Fruit fly (Drosophila melanogaster) whole organism, embryonic: ENCODE data around the gene CG13605.

Experiments
- Awh ChIP-seq: fragments of 200-800 bp; sonication (Bioruptor generic); IDR thresholded peaks from 2 replicates; pipeline ENCODE4, ENCODE4 v1.3.6; 2022; ENCODE audit warnings: missing biosample characterization, missing genetic modification characterization
- B-H1 ChIP-seq: fragments of 200-800 bp; sonication (Bioruptor generic); IDR thresholded peaks from 3 replicates; pipeline ENCODE4 v1.3.6; 2022; ENCODE audit warnings: missing biosample characterization, missing genetic modification characterization
- BEAF-32 ChIP-seq: fragments of 200-800 bp; sonication (Bioruptor generic); optimal IDR thresholded peaks from 3 replicates; lab custom pipeline; 2017; ENCODE audit warnings: missing biosample characterization, missing genetic modification characterization, mild to moderate bottlenecking, moderate library complexity, missing genetic modification reagents
- CG1024 ChIP-seq: fragments of 200-800 bp; sonication (Bioruptor generic); IDR thresholded peaks from 2 replicates; pipeline ENCODE4 v1.3.6; 2022; ENCODE audit warnings: missing biosample characterization, missing genetic modification characterization
- CG10959 ChIP-seq: fragments of 200-800 bp; sonication (Bioruptor generic); IDR thresholded peaks from 2 replicates; pipeline ENCODE4 v1.3.6; 2022; ENCODE audit warnings: missing biosample characterization, missing genetic modification characterization
- CG10979 ChIP-seq: fragments of 200-800 bp; sonication (Bioruptor generic); optimal IDR thresholded peaks from 2 replicates; lab custom pipeline; 2018; ENCODE audit warnings: missing biosample characterization, mild to moderate bottlenecking, missing genetic modification characterization, moderate library complexity
- CG11398 ChIP-seq: fragments of 200-800 bp; sonication (Bioruptor generic); optimal IDR thresholded peaks from 2 replicates; lab custom pipeline; 2016; ENCODE audit warnings: missing biosample characterization, missing genetic modification characterization
- CG11695 ChIP-seq: fragments of 200-800 bp; sonication (Bioruptor generic); IDR thresholded peaks from 3 replicates; pipeline ENCODE4 v1.3.6; 2022; ENCODE audit warnings: missing biosample characterization, missing genetic modification characterization
- CG17612 ChIP-seq: fragments of 200-800 bp; sonication (Bioruptor generic); IDR thresholded peaks from 2 replicates; pipeline ENCODE4 v1.3.6; 2022; ENCODE audit warnings: missing biosample characterization, missing genetic modification characterization
- CG30431 ChIP-seq: fragments of 200-800 bp; sonication (Bioruptor generic); optimal IDR thresholded peaks from 2 replicates; lab custom pipeline; 2017; ENCODE audit warnings: missing biosample characterization, missing genetic modification characterization
- CG3407 ChIP-seq: fragments of 200-800 bp; sonication (Bioruptor generic); optimal IDR thresholded peaks from 2 replicates; lab custom pipeline; 2018; ENCODE audit warnings: missing biosample characterization, mild to moderate bottlenecking, missing genetic modification characterization
- CG42726 ChIP-seq: fragments of 200-800 bp; sonication (Bioruptor generic); IDR thresholded peaks from 2 replicates; pipeline ENCODE4 v1.3.6; 2022; ENCODE audit warnings: missing biosample characterization, missing genetic modification characterization; ENCODE audit not compliant: partially characterized antibody
- CG43689 ChIP-seq: fragments of 200-800 bp; sonication (Bioruptor generic); IDR thresholded peaks from 2 replicates; pipeline ENCODE4 v1.3.6; 2022; ENCODE audit warnings: missing biosample characterization, missing genetic modification characterization
- CG4707 ChIP-seq: fragments of 200-800 bp; sonication (Bioruptor generic); optimal IDR thresholded peaks from 2 replicates; lab custom pipeline; 2018; ENCODE audit warnings: missing biosample characterization, mild to moderate bottlenecking, missing genetic modification characterization, moderate library complexity
- CG5180 ChIP-seq: fragments of 200-800 bp; sonication (Bioruptor generic); optimal IDR thresholded peaks from 3 replicates; lab custom pipeline; 2017; ENCODE audit warnings: missing biosample characterization, missing genetic modification characterization, mild to moderate bottlenecking, moderate library complexity, missing genetic modification reagents
- CG7987 ChIP-seq: fragments of 200-800 bp; sonication (Bioruptor generic); optimal IDR thresholded peaks from 2 replicates; lab custom pipeline; 2018; ENCODE audit warnings: missing biosample characterization, mild to moderate bottlenecking, missing genetic modification characterization, moderate library complexity
- CG9817 ChIP-seq: fragments of 200-800 bp; sonication (Bioruptor generic); optimal IDR thresholded peaks from 2 replicates; lab custom pipeline; 2018; ENCODE audit warnings: missing biosample characterization, mild to moderate bottlenecking, missing genetic modification characterization, moderate library complexity
- CkIIα-i1 ChIP-seq: fragments of 200-800 bp; sonication (Bioruptor generic); IDR thresholded peaks from 2 replicates; pipeline ENCODE4 v1.3.6; 2022; ENCODE audit warnings: missing biosample characterization, missing genetic modification characterization
- CoRest ChIP-seq: fragments of 200-800 bp; sonication (Bioruptor generic); optimal IDR thresholded peaks from 3 replicates; lab custom pipeline; 2018; ENCODE audit warnings: missing biosample characterization, mild to moderate bottlenecking, missing genetic modification characterization, moderate library complexity
- Deaf1 ChIP-seq: fragments of 200-800 bp; optimal IDR thresholded peaks from 3 replicates; lab custom pipeline; 2019; ENCODE audit warnings: missing biosample characterization, mild to moderate bottlenecking, missing genetic modification characterization, moderate library complexity
- E2f2 ChIP-seq: fragments of 200-800 bp; sonication (Bioruptor generic); IDR thresholded peaks from 2 replicates; pipeline ENCODE4 v1.3.6; 2022; ENCODE audit warnings: missing biosample characterization, missing genetic modification characterization
- Hmr ChIP-seq: fragments of 200-800 bp; sonication (Bioruptor generic); optimal IDR thresholded peaks from 3 replicates; lab custom pipeline; 2017; ENCODE audit warnings: mild to moderate bottlenecking, missing biosample characterization, missing genetic modification reagents, missing genetic modification characterization
- Kr ChIP-seq: fragments of 200-800 bp; sonication (Bioruptor generic); optimal IDR thresholded peaks from 2 replicates; lab custom pipeline; 2017; ENCODE audit warnings: missing biosample characterization, mild to moderate bottlenecking, missing genetic modification characterization
- Mrtf ChIP-seq: fragments of 200-800 bp; sonication (Bioruptor generic); IDR thresholded peaks from 3 replicates; pipeline ENCODE4 v1.3.6; 2022; ENCODE audit warnings: missing biosample characterization, missing genetic modification characterization
- NC2α ChIP-seq: fragments of 200-800 bp; sonication (Bioruptor generic); optimal IDR thresholded peaks from 2 replicates; lab custom pipeline; 2016; ENCODE audit warnings: missing biosample characterization, missing genetic modification characterization
- NC2β ChIP-seq: fragments of 200-800 bp; sonication (Bioruptor generic); optimal IDR thresholded peaks from 2 replicates; lab custom pipeline; 2016; ENCODE audit warnings: missing biosample characterization, missing genetic modification characterization
- Neu2 ChIP-seq: fragments of 200-800 bp; sonication (Bioruptor generic); optimal IDR thresholded peaks from 3 replicates; lab custom pipeline; 2016; ENCODE audit warnings: missing biosample characterization, missing genetic modification characterization, borderline replicate concordance
- Pdp1 ChIP-seq, 2 experiments: fragments of 200-800 bp; sonication (Bioruptor generic); optimal IDR thresholded peaks; 3 replicates each; lab custom pipeline; 2016; ENCODE audit warnings: missing biosample characterization in 2 of 2, missing genetic modification characterization in 2 of 2, mild to moderate bottlenecking in 1 of 2, moderate library complexity in 1 of 2
- Side ChIP-seq: fragments of 200-800 bp; sonication (Bioruptor generic); optimal IDR thresholded peaks from 2 replicates; lab custom pipeline; 2016; ENCODE audit warnings: missing biosample characterization, missing genetic modification characterization
- abd-A ChIP-seq: fragments of 200-800 bp; sonication (Bioruptor generic); optimal IDR thresholded peaks from 3 replicates; lab custom pipeline; 2019; ENCODE audit warnings: missing biosample characterization, mild to moderate bottlenecking, missing genetic modification characterization, moderate library complexity
- aop ChIP-seq: fragments of 200-800 bp; sonication (Bioruptor generic); IDR thresholded peaks from 2 replicates; pipeline ENCODE4 v1.3.6; 2022; ENCODE audit warnings: missing biosample characterization, missing genetic modification characterization
- bcd ChIP-seq: fragments of 200-800 bp; sonication (Bioruptor generic); optimal IDR thresholded peaks from 2 replicates; lab custom pipeline; 2017; ENCODE audit warnings: missing biosample characterization, mild to moderate bottlenecking, missing genetic modification characterization
- dan ChIP-seq: fragments of 200-800 bp; sonication (Bioruptor generic); IDR thresholded peaks from 2 replicates; pipeline ENCODE4 v1.3.6; 2022; ENCODE audit warnings: missing biosample characterization, missing genetic modification characterization
- gsb-n ChIP-seq: fragments of 200-800 bp; sonication (Bioruptor generic); optimal IDR thresholded peaks from 3 replicates; lab custom pipeline; 2018; ENCODE audit warnings: missing biosample characterization, mild to moderate bottlenecking, missing genetic modification characterization
- ham ChIP-seq: fragments of 200-800 bp; sonication (Bioruptor generic); IDR thresholded peaks from 2 replicates; pipeline ENCODE4 v1.3.6; 2022; ENCODE audit warnings: missing biosample characterization, missing genetic modification characterization
- hb ChIP-seq: fragments of 200-800 bp; sonication (Bioruptor generic); IDR thresholded peaks from 3 replicates; pipeline ENCODE4 v1.3.6; 2022; ENCODE audit warnings: missing biosample characterization, missing genetic modification characterization; ENCODE audit not compliant: partially characterized antibody
- jigr1 ChIP-seq: fragments of 200-800 bp; sonication (Bioruptor generic); IDR thresholded peaks from 3 replicates; pipeline ENCODE4 v1.3.6; 2022; ENCODE audit warnings: missing biosample characterization, missing genetic modification characterization
- oc ChIP-seq: fragments of 200-800 bp; sonication (Bioruptor generic); optimal IDR thresholded peaks from 2 replicates; lab custom pipeline; 2018; ENCODE audit warnings: missing biosample characterization, mild to moderate bottlenecking, missing genetic modification characterization, moderate library complexity
- org-1 ChIP-seq: fragments of 200-800 bp; sonication (Bioruptor generic); optimal IDR thresholded peaks from 2 replicates; lab custom pipeline; 2017; ENCODE audit warnings: missing biosample characterization, missing genetic modification characterization
- psq ChIP-seq: fragments of 200-800 bp; sonication (Bioruptor generic); optimal IDR thresholded peaks from 2 replicates; lab custom pipeline; 2017; ENCODE audit warnings: missing biosample characterization, missing genetic modification characterization
- pum ChIP-seq: fragments of 200-800 bp; sonication (Bioruptor generic); optimal IDR thresholded peaks from 2 replicates; lab custom pipeline; 2016; ENCODE audit warnings: missing biosample characterization, missing genetic modification characterization
- sens-2 ChIP-seq: fragments of 200-800 bp; sonication (Bioruptor generic); IDR thresholded peaks from 2 replicates; pipeline ENCODE4 v1.3.6; 2022; ENCODE audit warnings: missing biosample characterization, missing genetic modification characterization
- stc ChIP-seq: fragments of 200-800 bp; sonication (Bioruptor generic); IDR thresholded peaks from 2 replicates; pipeline ENCODE4 v1.3.6; 2022; ENCODE audit warnings: missing biosample characterization, missing genetic modification characterization
- trem ChIP-seq: fragments of 200-800 bp; optimal IDR thresholded peaks from 3 replicates; lab custom pipeline; 2019; ENCODE audit warnings: missing biosample characterization, mild to moderate bottlenecking, missing genetic modification characterization, moderate library complexity
- trh ChIP-seq: fragments of 200-800 bp; sonication (Bioruptor generic); optimal IDR thresholded peaks from 2 replicates; lab custom pipeline; 2016; ENCODE audit warnings: missing biosample characterization, missing genetic modification characterization
- tup ChIP-seq: fragments of 200-800 bp; sonication (Bioruptor generic); optimal IDR thresholded peaks from 2 replicates; lab custom pipeline; 2016; ENCODE audit warnings: missing biosample characterization, mild to moderate bottlenecking, missing genetic modification characterization, moderate library complexity
- wor ChIP-seq: fragments of 200-800 bp; sonication (Bioruptor generic); IDR thresholded peaks from 2 replicates; pipeline ENCODE4 v1.3.6; 2022; ENCODE audit warnings: missing biosample characterization, missing genetic modification characterization
- zfh1 ChIP-seq: fragments of 200-800 bp; sonication (Bioruptor generic); IDR thresholded peaks from 3 replicates; pipeline ENCODE4 v1.3.6; 2022; ENCODE audit warnings: missing biosample characterization, missing genetic modification characterization

The CG13605 gene

DNA sequence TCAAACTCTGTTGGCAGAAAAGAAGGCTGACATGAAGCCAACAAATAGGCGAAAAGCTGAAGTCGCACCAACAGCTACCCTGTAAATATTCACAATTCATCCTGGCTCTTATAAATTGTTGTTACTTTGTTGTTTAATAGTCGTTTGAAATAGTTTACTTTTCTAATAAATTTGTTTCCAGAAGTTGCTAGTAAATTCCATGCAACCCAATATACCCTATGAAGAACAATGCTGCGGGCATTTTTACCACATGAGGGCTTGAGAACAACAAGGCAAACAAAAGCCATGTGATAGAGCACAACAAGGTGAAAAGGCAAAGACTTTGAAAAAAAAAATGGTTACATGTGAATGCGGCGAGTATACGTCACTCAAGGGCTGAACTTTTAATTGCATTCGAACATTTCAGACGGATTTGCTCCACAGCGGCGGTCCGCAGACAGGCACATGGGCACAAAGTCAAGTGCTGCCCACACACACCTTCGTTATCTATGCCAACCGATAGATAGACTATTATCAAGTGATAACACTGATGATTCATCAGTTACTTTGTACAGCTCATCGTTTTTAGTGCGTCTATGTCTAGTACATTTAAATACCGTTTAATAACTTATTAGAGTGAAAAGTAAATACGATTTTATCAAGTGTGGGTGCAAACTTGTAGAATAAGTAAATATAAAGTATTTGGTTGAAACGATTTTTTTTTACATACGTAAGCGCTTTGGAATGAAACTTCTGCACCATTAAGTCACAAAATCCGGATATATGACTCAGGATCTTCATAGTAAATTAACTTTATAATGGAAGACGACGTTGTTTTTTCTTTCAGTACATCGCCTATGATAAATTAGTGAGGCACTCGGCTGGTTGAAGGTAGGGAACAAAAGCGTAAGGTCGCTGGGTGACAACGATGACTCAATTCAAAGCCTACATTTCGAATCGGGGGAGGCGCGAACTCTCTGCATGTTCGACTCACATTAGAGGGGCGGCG lies 12.9 kb downstream of the CG13605 start (continued):
- TF ChIP-seq CG11398 (GFP tag; lab: Kevin White, UChicago): peak; percentile 71
- no peak for TF ChIP-seq CG5180 (GFP tag; lab: Kevin White, UChicago)
- TF ChIP-seq bcd (GFP tag; lab: Kevin White, UChicago): peak; percentile 71
- TF ChIP-seq wor (GFP tag; lab: Robert Waterston, UW): peak; percentile 61; the same call in 1 of the 2 replicates
- TF ChIP-seq CG42726 (GFP tag; lab: Robert Waterston, UW): no peak
- peak; percentile 60 for TF ChIP-seq CG10959 (GFP tag; lab: Robert Waterston, UW)
- TF ChIP-seq pum (GFP tag; lab: Kevin White, UChicago): peak; percentile 66
- no peak for TF ChIP-seq dan (GFP tag; lab: Robert Waterston, UW)
- TF ChIP-seq CoRest (tag; lab: Kevin White, UChicago): peak; percentile 77
- peak; percentile 43 for TF ChIP-seq gsb-n
- peak; percentile 40 for TF ChIP-seq Deaf1 (tag; lab: Kevin White, UChicago)
- TF ChIP-seq Awh (GFP tag; lab: Robert Waterston, UW): peak; percentile 70; the same call in 1 of the 2 replicates
- TF ChIP-seq CG17612 (GFP tag; lab: Robert Waterston, UW): no peak
- TF ChIP-seq Mrtf (GFP tag; lab: Robert Waterston, UW): peak; percentile 81
- TF ChIP-seq CG9817 (tag; lab: Kevin White, UChicago): peak; percentile 54
- TF ChIP-seq NC2β (GFP tag; lab: Kevin White, UChicago): peak; percentile 78
- peak; percentile 82 for TF ChIP-seq CG11695 (GFP tag; lab: Robert Waterston, UW)
- no peak for TF ChIP-seq Neu2
- TF ChIP-seq jigr1 (GFP tag; lab: Robert Waterston, UW): peak; percentile 52; the same call in 2 of the 3 replicates
- TF ChIP-seq stc: peak; percentile 85
- TF ChIP-seq Kr (GFP tag; lab: Kevin White, UChicago): no peak
- TF ChIP-seq oc (tag; lab: Kevin White, UChicago): peak; percentile 77
- TF ChIP-seq aop (GFP tag; lab: Robert Waterston, UW): peak; percentile 57; the same call in 1 of the 2 replicates
- peak; percentile 48 for TF ChIP-seq trem (tag; lab: Kevin White, UChicago)
- TF ChIP-seq trh: peak; percentile 22
- peak; percentile 36 for TF ChIP-seq org-1
- TF ChIP-seq CG4707 (GFP tag; lab: Kevin White, UChicago): peak; percentile 30
- no peak for TF ChIP-seq abd-A (tag; lab: Kevin White, UChicago)
- peak; percentile 57 for TF ChIP-seq CG1024 (GFP tag; lab: Robert Waterston, UW)
- TF ChIP-seq NC2α (GFP tag; lab: Kevin White, UChicago): peak; percentile 55
- peak; percentile 80 for TF ChIP-seq zfh1 (GFP tag; lab: Robert Waterston, UW)
- peak; percentile 56; the same call in 1 of the 2 replicates for TF ChIP-seq sens-2 (GFP tag; lab: Robert Waterston, UW)
- TF ChIP-seq CG7987 (GFP tag; lab: Kevin White, UChicago): no peak
- no peak for TF ChIP-seq BEAF-32
- TF ChIP-seq Pdp1 (GFP tag; optimal IDR thresholded peaks at IDR 0.05; lab: Kevin White, UChicago): peak; percentile 72 to 75
- peak; percentile 16 for TF ChIP-seq CG3407 (GFP tag; lab: Kevin White, UChicago)
- peak; percentile 76 for TF ChIP-seq CG10979 (tag; lab: Kevin White, UChicago)
- TF ChIP-seq Side: peak; percentile 69
- peak; percentile 64 for TF ChIP-seq E2f2 (GFP tag; lab: Robert Waterston, UW)
- TF ChIP-seq B-H1 (GFP tag; lab: Robert Waterston, UW): peak; percentile 85
- TF ChIP-seq psq: peak; percentile 57
- TF ChIP-seq hb (GFP tag; lab: Robert Waterston, UW): no peak
- TF ChIP-seq tup (GFP tag; lab: Kevin White, UChicago): peak; percentile 43
- peak; percentile 61; the same call in 1 of the 2 replicates for TF ChIP-seq CkIIα-i1 (GFP tag; lab: Robert Waterston, UW)
- TF ChIP-seq ham (GFP tag; lab: Robert Waterston, UW): peak; percentile 44; the same call in 1 of the 2 replicates
- TF ChIP-seq Hmr: peak; percentile 64
- TF ChIP-seq CG43689 (GFP tag; lab: Robert Waterston, UW): peak; percentile 44; the same call in 1 of the 2 replicates
- peak; percentile 69 for TF ChIP-seq CG30431 (GFP tag; lab: Kevin White, UChicago)
